Worm (Caenorhabditis elegans): ENCODE measurements around the gene plc-4.

DNA sequence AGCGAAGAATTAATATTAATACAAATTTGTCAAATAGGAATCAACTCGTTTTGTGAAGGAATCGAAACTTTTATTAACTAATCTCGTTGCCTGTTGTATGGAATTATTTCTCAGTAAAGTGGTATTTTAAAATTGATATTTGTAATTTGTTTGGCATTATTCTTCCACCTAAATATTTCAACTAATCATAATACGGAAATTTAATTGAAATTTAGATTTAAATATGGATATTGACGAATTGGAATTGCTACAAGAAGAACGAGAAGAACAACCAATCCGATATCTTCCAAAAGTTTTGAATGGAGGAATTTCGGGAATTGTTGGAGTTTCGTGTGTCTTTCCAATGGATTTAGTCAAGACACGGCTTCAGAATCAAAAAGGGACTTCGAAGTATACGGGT, 37.6 kb downstream of the plc-4 start, which contains the start of gene slc-25A18.2:
- no peak for TF ChIP-seq ceh-82 (tag; optimal IDR thresholded peaks at IDR 0.05)
- TF ChIP-seq sptf-1 (tag; optimal IDR thresholded peaks at IDR 0.05): no peak
- no peak for TF ChIP-seq blmp-1 (tag; optimal IDR thresholded peaks at IDR 0.05)
- no peak for TF ChIP-seq nhr-11 (tag; optimal IDR thresholded peaks at IDR 0.05)
- no peak for TF ChIP-seq sox-4 (tag; optimal IDR thresholded peaks at IDR 0.05)
- no peak for TF ChIP-seq pag-3 (tag; optimal IDR thresholded peaks at IDR 0.05; ENCODE audit: borderline replicate concordance, insufficient read depth)
- no peak for TF ChIP-seq sup-37 (GFP tag; optimal IDR thresholded peaks at IDR 0.05)
- no peak for TF ChIP-seq unc-62 (GFP tag; optimal IDR thresholded peaks at IDR 0.05)
- TF ChIP-seq nhr-90 (tag; optimal IDR thresholded peaks at IDR 0.05; ENCODE audit: poor library complexity): no peak
- TF ChIP-seq unc-130 (tag; optimal IDR thresholded peaks at IDR 0.05): no peak
- TF ChIP-seq nhr-77 (tag; optimal IDR thresholded peaks at IDR 0.05): no peak
- no peak for TF ChIP-seq lin-35 (GFP tag; optimal IDR thresholded peaks at IDR 0.05)
- no peak for TF ChIP-seq rnt-1 (tag; optimal IDR thresholded peaks at IDR 0.05)
- no peak for TF ChIP-seq ets-5 (GFP tag; IDR thresholded peaks at IDR 0.05)

Measured in whole organism, L1 larva.